Worm (Caenorhabditis elegans) whole organism, L1 larva: ENCODE data around the gene rpt-3.

Experiments used
- C16A3.4 ChIP-seq: fragments of 150-350 bp; optimal IDR thresholded peaks from 2 replicates; lab custom pipeline; 2014; ENCODE audit warnings: missing biosample characterization, missing genetic modification characterization
- alr-1 ChIP-seq: fragments of 200-800 bp; sonication (Bioruptor generic); optimal IDR thresholded peaks from 2 replicates; lab custom pipeline; 2018; ENCODE audit warnings: borderline replicate concordance, mild to moderate bottlenecking, missing genetic modification characterization, missing compliant biosample characterization
- ama-1 ChIP-seq: fragments of 150-350 bp; optimal IDR thresholded peaks from 2 replicates; lab custom pipeline; 2014
- ceh-8 ChIP-seq: fragments of 200-800 bp; sonication (Bioruptor generic); optimal IDR thresholded peaks from 2 replicates; lab custom pipeline; 2018; ENCODE audit warnings: mild to moderate bottlenecking, missing genetic modification characterization, moderate library complexity, missing compliant biosample characterization
- ces-1 ChIP-seq: fragments of 150-350 bp; optimal IDR thresholded peaks from 2 replicates; lab custom pipeline; 2014; ENCODE audit warnings: missing biosample characterization, missing genetic modification reagents, missing genetic modification characterization
- dpl-1 ChIP-seq, 3 experiments: fragments of 150-350 bp in 2 of 3; sonication (generic microtip) in 1 of 3; optimal IDR thresholded peaks; 2 replicates each; lab custom pipeline; 2014 to 2017; ENCODE audit warnings: missing biosample characterization in 3 of 3, missing genetic modification characterization in 3 of 3, missing genetic modification reagents in 3 of 3
- dsc-1 ChIP-seq: sonication (generic microtip); optimal IDR thresholded peaks from 2 replicates; lab custom pipeline; 2016; ENCODE audit warnings: mild to moderate bottlenecking, missing genetic modification characterization, missing compliant biosample characterization
- egl-27 ChIP-seq, 2 experiments: fragments of 150-350 bp in 1 of 2; sonication (generic microtip); optimal IDR thresholded peaks; 3 replicates each; lab custom pipeline; 2017 to 2018; ENCODE audit warnings: missing biosample characterization in 2 of 2, missing genetic modification characterization in 2 of 2, missing genetic modification reagents in 2 of 2
- elt-3 ChIP-seq, 6 experiments: fragments of 150-350 bp in 1 of 6; sonication (generic microtip); optimal IDR thresholded peaks; 2 replicates each; lab custom pipeline; 2017 to 2018; ENCODE audit warnings: missing biosample characterization in 6 of 6, missing genetic modification characterization in 6 of 6, inconsistent platforms in 1 of 6
- ets-5 ChIP-seq: fragments of 200-800 bp; sonication (Bioruptor generic); IDR thresholded peaks from 2 replicates; pipeline ENCODE4 v1.3.6; 2022; ENCODE audit warnings: missing genetic modification characterization, missing compliant biosample characterization
- fkh-4 ChIP-seq: sonication (generic microtip); optimal IDR thresholded peaks from 2 replicates; lab custom pipeline; 2016; ENCODE audit warnings: missing compliant biosample characterization, missing genetic modification characterization, borderline replicate concordance
- fkh-8 ChIP-seq: sonication (generic microtip); optimal IDR thresholded peaks from 2 replicates; lab custom pipeline; 2016; ENCODE audit warnings: mild to moderate bottlenecking, missing genetic modification characterization, missing compliant biosample characterization
- hpl-2 ChIP-seq: fragments of 150-350 bp; optimal IDR thresholded peaks from 2 replicates; lab custom pipeline; 2014; ENCODE audit warnings: missing biosample characterization, missing genetic modification reagents, missing genetic modification characterization
- irx-1 ChIP-seq: sonication (generic microtip); optimal IDR thresholded peaks from 2 replicates; lab custom pipeline; 2016; ENCODE audit warnings: missing genetic modification characterization, missing compliant biosample characterization
- isw-1 ChIP-seq: fragments of 200-800 bp; sonication (Bioruptor generic); IDR thresholded peaks from 2 replicates; pipeline ENCODE4 v1.3.6; 2022; ENCODE audit warnings: missing genetic modification characterization, missing compliant biosample characterization
- jun-1 ChIP-seq: fragments of 150-350 bp; optimal IDR thresholded peaks from 2 replicates; lab custom pipeline; 2014; ENCODE audit warnings: missing biosample characterization, missing genetic modification reagents, missing genetic modification characterization
- lin-13 ChIP-seq: fragments of 150-350 bp; optimal IDR thresholded peaks from 2 replicates; lab custom pipeline; 2014; ENCODE audit warnings: missing biosample characterization, missing genetic modification reagents, missing genetic modification characterization
- lin-14 ChIP-seq: fragments of 200-800 bp; sonication (Bioruptor generic); optimal IDR thresholded peaks from 2 replicates; lab custom pipeline; 2018; ENCODE audit warnings: mild to moderate bottlenecking, missing genetic modification characterization, moderate library complexity, missing compliant biosample characterization
- lin-15B ChIP-seq: fragments of 150-350 bp; sonication (generic microtip); optimal IDR thresholded peaks from 3 replicates; lab custom pipeline; 2014; ENCODE audit warnings: missing biosample characterization, missing genetic modification characterization
- lin-35 ChIP-seq, 2 experiments: fragments of 150-350 bp; optimal IDR thresholded peaks; 2 replicates each; lab custom pipeline; 2014; ENCODE audit warnings: missing biosample characterization in 2 of 2, missing genetic modification characterization in 2 of 2, missing genetic modification reagents in 2 of 2
- lir-3 ChIP-seq: sonication (generic microtip); optimal IDR thresholded peaks from 2 replicates; lab custom pipeline; 2016; ENCODE audit warnings: mild to moderate bottlenecking, missing genetic modification characterization, moderate library complexity, missing compliant biosample characterization; ENCODE audit not compliant: poor library complexity
- nhr-11 ChIP-seq: fragments of 150-350 bp; optimal IDR thresholded peaks from 2 replicates; lab custom pipeline; 2014; ENCODE audit warnings: missing biosample characterization, missing genetic modification characterization
- nhr-19 ChIP-seq: fragments of 200-800 bp; sonication (Bioruptor generic); conservative IDR thresholded peaks from 2 replicates; pipeline ENCODE4 v1.3.6; 2022; ENCODE audit warnings: missing genetic modification characterization, missing compliant biosample characterization
- nhr-237 ChIP-seq: fragments of 150-350 bp; optimal IDR thresholded peaks from 2 replicates; lab custom pipeline; 2014; ENCODE audit warnings: missing biosample characterization, missing genetic modification characterization
- nhr-47 ChIP-seq: sonication (generic microtip); optimal IDR thresholded peaks from 2 replicates; lab custom pipeline; 2016; ENCODE audit warnings: mild to moderate bottlenecking, missing genetic modification characterization, moderate library complexity, missing compliant biosample characterization
- nhr-76 ChIP-seq: sonication (generic microtip); optimal IDR thresholded peaks from 2 replicates; lab custom pipeline; 2017; ENCODE audit warnings: missing biosample characterization, missing genetic modification characterization
- nhr-77 ChIP-seq: fragments of 150-350 bp; optimal IDR thresholded peaks from 2 replicates; lab custom pipeline; 2014; ENCODE audit warnings: missing biosample characterization, missing genetic modification characterization
- nhr-84 ChIP-seq: sonication (generic microtip); optimal IDR thresholded peaks from 2 replicates; lab custom pipeline; 2017; ENCODE audit warnings: missing biosample characterization, missing genetic modification characterization
- nhr-85 ChIP-seq: sonication (generic microtip); peaks from one replicate; lab custom pipeline; 2016; ENCODE audit warnings: missing genetic modification characterization, inconsistent platforms, missing compliant biosample characterization
- pax-3 ChIP-seq: fragments of 200-800 bp; sonication (Bioruptor generic); optimal IDR thresholded peaks from 2 replicates; lab custom pipeline; 2018; ENCODE audit warnings: mild to moderate bottlenecking, missing genetic modification characterization, moderate library complexity, missing compliant biosample characterization
- rnt-1 ChIP-seq: sonication (generic microtip); optimal IDR thresholded peaks from 2 replicates; lab custom pipeline; 2016; ENCODE audit warnings: mild to moderate bottlenecking, missing genetic modification characterization, moderate library complexity, missing compliant biosample characterization
- skn-1 ChIP-seq: fragments of 150-350 bp; optimal IDR thresholded peaks from 2 replicates; lab custom pipeline; 2014; ENCODE audit warnings: missing biosample characterization, missing genetic modification characterization
- snu-23 ChIP-seq: sonication (generic microtip); optimal IDR thresholded peaks from 2 replicates; lab custom pipeline; 2016; ENCODE audit warnings: missing genetic modification characterization, missing compliant biosample characterization
- sox-4 ChIP-seq: sonication (generic microtip); optimal IDR thresholded peaks from 2 replicates; lab custom pipeline; 2016; ENCODE audit warnings: missing genetic modification characterization, missing compliant biosample characterization
- sptf-1 ChIP-seq: fragments of 150-350 bp; optimal IDR thresholded peaks from 2 replicates; lab custom pipeline; 2014; ENCODE audit warnings: missing biosample characterization, missing genetic modification characterization
- sup-37 ChIP-seq: fragments of 200-800 bp; sonication (Bioruptor generic); optimal IDR thresholded peaks from 2 replicates; lab custom pipeline; 2018; ENCODE audit warnings: mild to moderate bottlenecking, missing genetic modification characterization, missing compliant biosample characterization
- tlp-1 ChIP-seq: fragments of 150-350 bp; optimal IDR thresholded peaks from 2 replicates; lab custom pipeline; 2014; ENCODE audit warnings: missing biosample characterization, missing genetic modification characterization
- unc-130 ChIP-seq: fragments of 150-350 bp; optimal IDR thresholded peaks from 2 replicates; lab custom pipeline; 2017; ENCODE audit warnings: missing biosample characterization, missing genetic modification characterization, inconsistent platforms
- unc-86 ChIP-seq: sonication (generic microtip); optimal IDR thresholded peaks from 2 replicates; lab custom pipeline; 2016; ENCODE audit warnings: missing genetic modification characterization, missing compliant biosample characterization
- xbp-1 ChIP-seq: sonication (generic microtip); optimal IDR thresholded peaks from 2 replicates; lab custom pipeline; 2016; ENCODE audit warnings: missing genetic modification characterization, missing compliant biosample characterization
- ztf-11 ChIP-seq, 2 experiments: sonication (generic microtip); optimal IDR thresholded peaks; 2 replicates each; lab custom pipeline; 2016 to 2017; ENCODE audit warnings: missing genetic modification characterization in 2 of 2, missing biosample characterization in 1 of 2, missing compliant biosample characterization in 1 of 2
- ztf-4 ChIP-seq: fragments of 150-350 bp; optimal IDR thresholded peaks from 2 replicates; lab custom pipeline; 2014; ENCODE audit warnings: missing biosample characterization, missing genetic modification characterization

The rpt-3 gene

ce11 chrIII:6453665-6454064, 35.9 kb upstream of the rpt-3 start (continued):
- peak; percentile 12 for TF ChIP-seq lir-3 (tag; lab: Kevin White, UChicago)
- no peak for TF ChIP-seq sptf-1 (tag; lab: Kevin White, UChicago)
- no peak for TF ChIP-seq nhr-11 (tag; lab: Kevin White, UChicago)
- no peak for TF ChIP-seq nhr-76 (tag; lab: Kevin White, UChicago)
- no peak for TF ChIP-seq sox-4
- TF ChIP-seq ces-1, result no peak
- TF ChIP-seq ets-5 (GFP tag; lab: Robert Waterston, UW), result no peak
- TF ChIP-seq nhr-85 (tag; lab: Kevin White, UChicago), result peak; percentile 83
- peak; percentile 55 for TF ChIP-seq lin-15B (tag; lab: Kevin White, UChicago)
- TF ChIP-seq xbp-1 (tag; lab: Kevin White, UChicago), result peak; percentile 65
- peak; percentile 82 for TF ChIP-seq lin-13 (GFP tag; lab: Kevin White, UChicago)
- TF ChIP-seq nhr-237 (tag; lab: Kevin White, UChicago), result no peak
- peak; percentile 73 to 79 (median 76) for TF ChIP-seq dpl-1 (GFP tag; optimal IDR thresholded peaks at IDR 0.05; lab: Kevin White, UChicago)
- TF ChIP-seq unc-130 (tag; lab: Kevin White, UChicago), result no peak
- TF ChIP-seq fkh-4 (tag; lab: Kevin White, UChicago), result no peak
- TF ChIP-seq dsc-1 (tag; lab: Kevin White, UChicago), result peak; percentile 29
- TF ChIP-seq pax-3 (tag; lab: Kevin White, UChicago), result no peak
- peak; percentile 84 to 89 for TF ChIP-seq lin-35 (GFP tag; optimal IDR thresholded peaks at IDR 0.05; lab: Kevin White, UChicago)
- no peak for TF ChIP-seq nhr-84 (tag; lab: Kevin White, UChicago)
- TF ChIP-seq elt-3 (tag; optimal IDR thresholded peaks at IDR 0.05; lab: Kevin White, UChicago), result peak in 3 of 6 experiments; percentile 18 to 74 (median 60)
- TF ChIP-seq egl-27 (tag; optimal IDR thresholded peaks at IDR 0.05; lab: Kevin White, UChicago), result no peak
- TF ChIP-seq nhr-47 (tag; lab: Kevin White, UChicago), result peak; percentile 65
- peak; percentile 78 for TF ChIP-seq nhr-19
- peak; percentile 66 for TF ChIP-seq ztf-4 (tag; lab: Kevin White, UChicago)
- TF ChIP-seq irx-1 (tag; lab: Kevin White, UChicago), result no peak
- TF ChIP-seq jun-1 (tag; lab: Kevin White, UChicago), result peak; percentile 56
- TF ChIP-seq fkh-8 (tag; lab: Kevin White, UChicago), result peak; percentile 75
- no peak for TF ChIP-seq tlp-1
- no peak for TF ChIP-seq ztf-11 (tag; optimal IDR thresholded peaks at IDR 0.05; lab: Kevin White, UChicago)
- no peak for TF ChIP-seq sup-37 (GFP tag; lab: Kevin White, UChicago)
- TF ChIP-seq hpl-2 (GFP tag; lab: Kevin White, UChicago), result peak; percentile 49
- TF ChIP-seq, all 84 proteins: peak for 41

DNA sequence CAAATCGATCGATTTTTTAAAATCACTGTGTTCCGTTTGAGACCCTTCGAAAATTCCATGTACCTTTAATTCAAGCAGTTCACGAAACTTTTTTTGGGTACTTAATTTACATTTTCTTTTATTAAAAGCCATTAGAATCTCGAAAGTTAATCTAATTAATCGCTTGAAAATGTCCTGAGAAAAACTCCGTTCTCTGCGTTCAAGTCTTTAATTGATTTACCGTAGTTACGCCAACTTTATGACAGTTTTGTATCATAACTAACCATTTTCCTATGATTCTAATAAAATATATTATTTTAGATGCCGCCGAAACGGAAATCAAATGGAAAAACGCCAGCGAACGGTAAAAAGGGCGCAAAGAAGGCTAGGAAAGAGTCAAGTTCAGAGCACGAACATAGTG, 35.4 kb upstream of the rpt-3 start, which contains the start of gene jhdm-1:
Gene jhdm-1 (plus strand): TSS at position 301 of the 400 bp plus-strand sequence.
- TF ChIP-seq rnt-1 (no peak), snu-23 (no peak), nhr-77 (tag; lab: Kevin White, UChicago) (no peak), nhr-19 (no peak), unc-86 (tag; lab: Kevin White, UChicago) (no peak), C16A3.4 (no peak), ceh-8 (no peak), lir-3 (tag; lab: Kevin White, UChicago) (no peak), irx-1 (tag; lab: Kevin White, UChicago) (no peak), nhr-76 (tag; lab: Kevin White, UChicago) (no peak), pax-3 (tag; lab: Kevin White, UChicago) (no peak), ama-1 (lab: Kevin White, UChicago) (no peak), lin-14 (no peak), alr-1 (no peak), isw-1 (GFP tag; lab: Robert Waterston, UW) (no peak), skn-1 (tag; lab: Kevin White, UChicago) (no peak), nhr-85 (tag; lab: Kevin White, UChicago) (no peak)
